Fruit fly (Drosophila melanogaster): ENCODE measurements around the gene lectin-21Ca.

- peak; percentile 42 for TF ChIP-seq CG10669 (GFP tag; optimal IDR thresholded peaks at IDR 0.05)
- TF ChIP-seq Sox102F (GFP tag; optimal IDR thresholded peaks at IDR 0.05), result no peak
- TF ChIP-seq CG7368 (GFP tag; optimal IDR thresholded peaks at IDR 0.05), result no peak
- no peak for TF ChIP-seq Hr39 (GFP tag; optimal IDR thresholded peaks at IDR 0.05)
These were observed 29.4 kb downstream of the lectin-21Ca start for dm6 chr2L:653784-654183.

Data from whole organism, prepupa.